Fruit fly (Drosophila melanogaster): ENCODE results near the gene Nhe2.

dm6 chr2L:21096448-21096994 is 7.8 kb upstream of the Nhe2 start, which contains the start of gene CG34136:
- no peak for TF ChIP-seq kay (GFP tag; optimal IDR thresholded peaks at IDR 0.05)
- peak; percentile 66; the same call in 2 of the 3 replicates for TF ChIP-seq CG17361 (GFP tag; IDR thresholded peaks at IDR 0.05)
- no peak for TF ChIP-seq Scr (GFP tag; IDR thresholded peaks at IDR 0.05; ENCODE audit: partially characterized antibody)
- peak; percentile 21 for TF ChIP-seq CG10543 (GFP tag; optimal IDR thresholded peaks at IDR 0.05)
- peak; percentile 61 for TF ChIP-seq Oli (tag; optimal IDR thresholded peaks at IDR 0.05)
- TF ChIP-seq Xrp1 (GFP tag; IDR thresholded peaks at IDR 0.05): peak; percentile 44; the same call in 1 of the 2 replicates
- no peak for TF ChIP-seq CG14050 (GFP tag; IDR thresholded peaks at IDR 0.05)
- TF ChIP-seq nmo (GFP tag; optimal IDR thresholded peaks at IDR 0.05): peak; percentile 50

Data from whole organism, embryonic.